Worm (Caenorhabditis elegans) whole organism, mixed stage, embryonic: ENCODE measurements around the gene K03D3.5.

ENCODE experiments used
- M03D4.4 ChIP-seq: sonication (generic microtip); optimal IDR thresholded peaks from 2 replicates; lab custom pipeline; 2017; ENCODE audit warnings: mild to moderate bottlenecking, missing genetic modification characterization, missing compliant biosample characterization
- bed-3 ChIP-seq: fragments of 200-800 bp; sonication (Bioruptor generic); optimal IDR thresholded peaks from 3 replicates; lab custom pipeline; 2018; ENCODE audit warnings: mild to moderate bottlenecking, missing genetic modification characterization, moderate library complexity, missing compliant biosample characterization
- blmp-1 ChIP-seq: fragments of 150-350 bp; optimal IDR thresholded peaks from 2 replicates; lab custom pipeline; 2014; ENCODE audit warnings: missing biosample characterization, missing genetic modification characterization
- ceh-43 ChIP-seq: fragments of 200-800 bp; sonication (Bioruptor generic); optimal IDR thresholded peaks from 2 replicates; lab custom pipeline; 2018; ENCODE audit warnings: mild to moderate bottlenecking, missing genetic modification characterization, moderate library complexity, missing compliant biosample characterization
- ces-1 ChIP-seq: fragments of 150-350 bp; optimal IDR thresholded peaks from 2 replicates; lab custom pipeline; 2014; ENCODE audit warnings: missing biosample characterization, missing genetic modification reagents, missing genetic modification characterization
- cnd-1 ChIP-seq: fragments of 200-800 bp; sonication (Bioruptor generic); optimal IDR thresholded peaks from 2 replicates; lab custom pipeline; 2018; ENCODE audit warnings: mild to moderate bottlenecking, missing genetic modification characterization, missing compliant biosample characterization
- drap-1 ChIP-seq: fragments of 200-800 bp; sonication (Bioruptor generic); optimal IDR thresholded peaks from 3 replicates; lab custom pipeline; 2018; ENCODE audit warnings: mild to moderate bottlenecking, missing genetic modification characterization, missing compliant biosample characterization
- elt-1 ChIP-seq: sonication (generic microtip); optimal IDR thresholded peaks from 2 replicates; lab custom pipeline; 2017; ENCODE audit warnings: missing genetic modification characterization, mild to moderate bottlenecking, missing compliant biosample characterization, antibody characterized with exemption, moderate library complexity, borderline replicate concordance; ENCODE audit not compliant: insufficient read depth
- elt-3 ChIP-seq: fragments of 150-350 bp; optimal IDR thresholded peaks from 2 replicates; lab custom pipeline; 2014; ENCODE audit warnings: missing biosample characterization, missing genetic modification characterization
- flh-1 ChIP-seq: fragments of 200-800 bp; sonication (Bioruptor generic); optimal IDR thresholded peaks from 2 replicates; lab custom pipeline; 2018; ENCODE audit warnings: mild to moderate bottlenecking, missing genetic modification characterization, moderate library complexity, missing compliant biosample characterization
- ham-2 ChIP-seq: fragments of 200-800 bp; sonication (Bioruptor generic); optimal IDR thresholded peaks from 2 replicates; lab custom pipeline; 2018; ENCODE audit warnings: mild to moderate bottlenecking, missing genetic modification characterization, missing compliant biosample characterization
- lin-13 ChIP-seq: fragments of 150-350 bp; optimal IDR thresholded peaks from 2 replicates; lab custom pipeline; 2014; ENCODE audit warnings: missing biosample characterization, missing genetic modification characterization
- lin-32 ChIP-seq: fragments of 200-800 bp; sonication (Bioruptor generic); optimal IDR thresholded peaks from 2 replicates; lab custom pipeline; 2018; ENCODE audit warnings: mild to moderate bottlenecking, missing genetic modification characterization, missing compliant biosample characterization
- lsy-2 ChIP-seq: fragments of 150-350 bp; optimal IDR thresholded peaks from 2 replicates; lab custom pipeline; 2014; ENCODE audit warnings: missing biosample characterization, missing genetic modification characterization
- mab-5 ChIP-seq: fragments of 150-350 bp; optimal IDR thresholded peaks from 2 replicates; lab custom pipeline; 2014; ENCODE audit warnings: missing biosample characterization, missing genetic modification characterization
- mep-1 ChIP-seq: fragments of 150-350 bp; optimal IDR thresholded peaks from 2 replicates; lab custom pipeline; 2017; ENCODE audit warnings: missing biosample characterization, missing genetic modification reagents, missing genetic modification characterization, inconsistent platforms
- mls-2 ChIP-seq: sonication (generic microtip); optimal IDR thresholded peaks from 2 replicates; lab custom pipeline; 2016; ENCODE audit warnings: mild to moderate bottlenecking, missing genetic modification characterization, moderate library complexity, missing compliant biosample characterization
- nhr-12 ChIP-seq: fragments of 150-350 bp; optimal IDR thresholded peaks from 2 replicates; lab custom pipeline; 2014; ENCODE audit warnings: missing biosample characterization, missing genetic modification characterization
- nhr-237 ChIP-seq: fragments of 150-350 bp; optimal IDR thresholded peaks from 2 replicates; lab custom pipeline; 2014; ENCODE audit warnings: missing biosample characterization, missing genetic modification characterization
- nhr-28 ChIP-seq: fragments of 150-350 bp; optimal IDR thresholded peaks from 2 replicates; lab custom pipeline; 2014; ENCODE audit warnings: missing biosample characterization, missing genetic modification characterization
- nhr-76 ChIP-seq: sonication (generic microtip); optimal IDR thresholded peaks from 2 replicates; lab custom pipeline; 2017; ENCODE audit warnings: missing biosample characterization, missing genetic modification characterization
- pha-4 ChIP-seq: fragments of 150-350 bp; optimal IDR thresholded peaks from 2 replicates; lab custom pipeline; 2018; ENCODE audit warnings: missing biosample characterization, missing genetic modification reagents, missing genetic modification characterization
- sptf-1 ChIP-seq: sonication (generic microtip); optimal IDR thresholded peaks from 2 replicates; lab custom pipeline; 2017; ENCODE audit warnings: mild to moderate bottlenecking, missing genetic modification characterization, moderate library complexity, missing compliant biosample characterization
- tbx-8 ChIP-seq: fragments of 200-800 bp; sonication (Bioruptor generic); optimal IDR thresholded peaks from 2 replicates; lab custom pipeline; 2018; ENCODE audit warnings: mild to moderate bottlenecking, missing genetic modification characterization, moderate library complexity, missing compliant biosample characterization
- unc-120 ChIP-seq: sonication (generic microtip); optimal IDR thresholded peaks from 2 replicates; lab custom pipeline; 2017; ENCODE audit warnings: missing genetic modification characterization, missing compliant biosample characterization; ENCODE audit not compliant: poor library complexity, severe bottlenecking
- unc-62 ChIP-seq: fragments of 150-350 bp; optimal IDR thresholded peaks from 2 replicates; lab custom pipeline; 2014; ENCODE audit warnings: missing biosample characterization, missing genetic modification reagents, missing genetic modification characterization
- zip-8 ChIP-seq: fragments of 150-350 bp; optimal IDR thresholded peaks from 2 replicates; lab custom pipeline; 2014; ENCODE audit warnings: missing biosample characterization, missing genetic modification characterization
- ztf-11 ChIP-seq: fragments of 150-350 bp; optimal IDR thresholded peaks from 2 replicates; lab custom pipeline; 2014; ENCODE audit warnings: missing biosample characterization, missing genetic modification characterization

The K03D3.5 gene

DNA sequence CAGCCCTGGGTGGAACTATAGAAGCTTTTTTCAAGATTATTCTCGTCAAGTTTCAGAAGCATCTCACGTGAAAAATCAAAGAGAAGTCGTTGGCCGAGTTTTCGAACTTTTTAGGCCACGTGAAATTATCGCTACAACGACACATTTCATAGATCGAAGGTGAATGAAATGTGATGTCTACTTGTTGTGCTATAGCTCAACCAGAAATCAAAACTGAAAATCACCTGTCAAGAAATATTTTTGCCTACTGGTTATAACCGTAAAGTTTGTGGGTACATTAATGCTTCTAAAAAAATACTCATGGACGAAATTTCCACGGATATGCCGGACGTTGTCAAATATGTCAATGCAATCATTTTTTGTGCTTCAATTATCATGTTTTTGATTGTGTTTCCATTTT lies 14.7 kb upstream of the K03D3.5 start, which contains the start of gene srz-38:
srz-38 (plus strand) TSS at position 301 of the 400 bp plus-strand sequence.
- no peak for TF ChIP-seq cnd-1 (tag; lab: Kevin White, UChicago)
- no peak for TF ChIP-seq mab-5 (tag; lab: Kevin White, UChicago)
- TF ChIP-seq elt-3 = no peak
- no peak for TF ChIP-seq unc-62 (GFP tag; lab: Kevin White, UChicago)
- no peak for TF ChIP-seq drap-1
- no peak for TF ChIP-seq nhr-76 (tag; lab: Kevin White, UChicago)
- no peak for TF ChIP-seq nhr-28 (tag; lab: Kevin White, UChicago)
- TF ChIP-seq unc-120 (tag; lab: Kevin White, UChicago) = no peak
- TF ChIP-seq pha-4 = no peak
- TF ChIP-seq sptf-1 (tag; lab: Kevin White, UChicago) = no peak
- no peak for TF ChIP-seq tbx-8 (GFP tag; lab: Kevin White, UChicago)
- TF ChIP-seq lin-32 (GFP tag; lab: Kevin White, UChicago) = no peak
- TF ChIP-seq nhr-12 (tag; lab: Kevin White, UChicago) = no peak
- TF ChIP-seq ces-1 (GFP tag; lab: Kevin White, UChicago) = no peak
- no peak for TF ChIP-seq M03D4.4

DNA sequence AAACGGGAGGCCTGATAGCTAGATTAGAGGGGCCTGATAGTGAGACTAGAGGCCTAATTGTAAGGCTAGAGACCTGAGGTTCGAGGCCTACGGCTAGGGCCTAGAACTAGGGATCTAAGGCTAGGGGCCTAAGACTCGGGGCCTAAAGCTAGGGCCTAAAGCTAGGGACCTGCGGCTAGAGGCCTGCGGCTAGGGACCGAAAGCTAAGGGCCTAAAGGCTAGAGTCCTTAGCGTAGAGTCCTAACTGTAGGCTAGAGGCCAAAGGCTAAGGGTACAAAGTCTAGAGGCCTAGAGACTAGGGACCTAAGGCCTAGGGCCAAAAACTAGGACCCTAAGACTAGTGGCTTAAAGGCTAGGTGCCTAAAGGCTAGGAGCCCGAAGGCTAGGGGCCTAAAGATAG lies 12.8 kb upstream of the K03D3.5 start:
- no peak for TF ChIP-seq nhr-12 (tag; lab: Kevin White, UChicago)
- TF ChIP-seq ztf-11 = no peak
- TF ChIP-seq pha-4 = no peak
- TF ChIP-seq M03D4.4 = no peak
- TF ChIP-seq cnd-1 (tag; lab: Kevin White, UChicago) = no peak
- no peak for TF ChIP-seq ham-2 (GFP tag; lab: Kevin White, UChicago)
- no peak for TF ChIP-seq unc-120 (tag; lab: Kevin White, UChicago)
- TF ChIP-seq lsy-2 (tag; lab: Kevin White, UChicago) = no peak
- no peak for TF ChIP-seq nhr-237 (tag; lab: Kevin White, UChicago)

DNA sequence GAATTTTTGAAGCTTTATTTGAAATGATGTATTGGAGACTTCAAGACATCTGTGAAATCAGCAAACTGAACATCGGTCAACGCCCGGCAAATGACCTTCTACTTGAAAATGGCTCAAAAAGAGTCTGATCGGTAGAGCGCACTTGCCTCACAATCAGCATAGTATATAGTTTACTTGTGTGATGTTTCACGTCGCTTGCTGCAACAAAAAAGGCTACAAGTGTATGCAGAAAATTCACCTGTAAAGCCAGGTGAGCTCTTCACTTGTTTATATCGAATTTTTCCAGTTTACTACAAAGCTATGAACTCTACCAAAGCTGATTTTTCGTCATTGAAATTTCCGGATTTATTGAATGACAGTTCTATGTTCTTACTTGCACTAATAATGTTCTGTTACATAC lies 12.3 kb upstream of the K03D3.5 start, which contains the start of gene srz-71:
srz-71 (plus strand) TSS at position 301 of the 400 bp plus-strand sequence.
- no peak for TF ChIP-seq lin-32 (GFP tag; lab: Kevin White, UChicago)
- TF ChIP-seq nhr-76 (tag; lab: Kevin White, UChicago) = no peak
- no peak for TF ChIP-seq pha-4
- TF ChIP-seq zip-8 (tag; lab: Kevin White, UChicago) = no peak
- no peak for TF ChIP-seq bed-3 (GFP tag; lab: Kevin White, UChicago)
- TF ChIP-seq nhr-237 (tag; lab: Kevin White, UChicago) = no peak
- no peak for TF ChIP-seq flh-1 (GFP tag; lab: Kevin White, UChicago)

DNA sequence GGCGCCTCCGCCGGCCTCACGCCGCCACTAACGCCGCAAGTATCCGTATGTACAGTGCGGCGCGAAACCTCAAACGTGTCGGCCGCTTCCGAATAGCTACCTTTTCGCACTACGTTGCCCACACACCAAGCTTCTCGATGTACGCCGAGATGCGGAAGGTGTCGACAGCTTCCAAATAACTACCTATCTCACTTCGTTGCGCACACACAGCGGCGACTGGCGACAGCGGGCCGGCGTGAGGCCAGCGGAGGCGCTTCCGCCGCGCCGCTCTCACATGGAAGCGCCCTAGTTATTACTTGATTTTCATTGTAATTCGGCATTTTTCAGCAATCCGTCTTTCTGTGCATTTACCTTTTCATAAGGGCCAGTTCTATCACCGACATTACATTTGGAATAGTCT lies 10.2 kb upstream of the K03D3.5 start:
- TF ChIP-seq zip-8 (tag; lab: Kevin White, UChicago) = no peak
- no peak for TF ChIP-seq blmp-1 (tag; lab: Kevin White, UChicago)
- TF ChIP-seq ztf-11 = no peak
- TF ChIP-seq lsy-2 (tag; lab: Kevin White, UChicago) = no peak
- no peak for TF ChIP-seq ceh-43 (GFP tag; lab: Kevin White, UChicago)
- TF ChIP-seq mls-2 = no peak
- no peak for TF ChIP-seq elt-1 (tag; lab: Kevin White, UChicago)
- no peak for TF ChIP-seq mep-1 (tag; lab: Kevin White, UChicago)
- no peak for TF ChIP-seq tbx-8 (GFP tag; lab: Kevin White, UChicago)
- TF ChIP-seq mab-5 (tag; lab: Kevin White, UChicago) = no peak
- no peak for TF ChIP-seq sptf-1 (tag; lab: Kevin White, UChicago)
- TF ChIP-seq pha-4 = no peak
- TF ChIP-seq unc-120 (tag; lab: Kevin White, UChicago) = no peak
- no peak for TF ChIP-seq elt-3
- no peak for TF ChIP-seq bed-3 (GFP tag; lab: Kevin White, UChicago)
- no peak for TF ChIP-seq ham-2 (GFP tag; lab: Kevin White, UChicago)
- TF ChIP-seq, all 35 proteins: peak for 0

DNA sequence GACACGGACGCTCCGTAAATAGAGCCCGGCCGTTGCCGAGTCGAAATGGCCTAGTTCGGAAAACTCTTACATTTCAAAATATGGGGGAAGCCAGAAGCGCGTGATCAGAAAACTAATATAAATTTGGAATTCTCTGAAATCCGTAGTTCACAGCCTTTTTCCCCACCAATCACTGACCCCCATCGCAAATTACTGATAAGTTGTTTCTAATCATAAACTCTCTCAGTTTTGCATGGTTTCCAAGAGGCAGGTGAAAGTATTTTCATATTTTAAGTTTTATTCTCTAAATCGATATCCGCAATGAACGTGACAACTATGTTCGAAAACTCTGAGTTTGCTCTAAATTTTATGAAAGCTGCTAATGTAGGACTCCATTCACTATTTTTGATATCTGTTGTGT lies 8.8 kb upstream of the K03D3.5 start, which contains the start of gene srz-74:
srz-74 (plus strand) TSS at position 301 of the 400 bp plus-strand sequence.
- TF ChIP-seq lin-13 (tag; lab: Kevin White, UChicago) = no peak
- no peak for TF ChIP-seq sptf-1 (tag; lab: Kevin White, UChicago)
- no peak for TF ChIP-seq nhr-76 (tag; lab: Kevin White, UChicago)
- no peak for TF ChIP-seq unc-120 (tag; lab: Kevin White, UChicago)
- TF ChIP-seq, all 35 proteins: peak for 0
